Worm (Caenorhabditis elegans) whole organism, late embryonic: ENCODE results near the gene R03G5.6.
A peak's percentile ranks its signal among the peaks of the same experiment; 100 is the strongest.

Experiments used
- C38D4.7 ChIP-seq: fragments of 200-800 bp; sonication (Bioruptor generic); optimal IDR thresholded peaks from 2 replicates; lab custom pipeline; 2018; ENCODE audit warnings: mild to moderate bottlenecking, missing genetic modification characterization, moderate library complexity, missing compliant biosample characterization
- K02D7.2 ChIP-seq: sonication (generic microtip); optimal IDR thresholded peaks from 2 replicates; lab custom pipeline; 2017; ENCODE audit warnings: mild to moderate bottlenecking, missing genetic modification characterization, missing compliant biosample characterization
- K09A11.1 ChIP-seq: sonication (generic microtip); optimal IDR thresholded peaks from 2 replicates; lab custom pipeline; 2017; ENCODE audit warnings: antibody characterized with exemption, mild to moderate bottlenecking, missing genetic modification characterization, missing compliant biosample characterization; ENCODE audit not compliant: insufficient read depth
- ahr-1 ChIP-seq: sonication (generic microtip); optimal IDR thresholded peaks from 2 replicates; lab custom pipeline; 2016; ENCODE audit warnings: missing genetic modification characterization, missing compliant biosample characterization
- ama-1 ChIP-seq: fragments of 150-350 bp; optimal IDR thresholded peaks from 2 replicates; lab custom pipeline; 2014
- ceh-14 ChIP-seq: sonication (generic microtip); optimal IDR thresholded peaks from 2 replicates; lab custom pipeline; 2016; ENCODE audit warnings: missing genotype, missing genetic modification characterization, missing compliant biosample characterization
- ceh-19 ChIP-seq: fragments of 200-800 bp; sonication (Bioruptor generic); optimal IDR thresholded peaks from 2 replicates; lab custom pipeline; 2018; ENCODE audit warnings: mild to moderate bottlenecking, missing genetic modification characterization, missing compliant biosample characterization
- ceh-2 ChIP-seq: sonication (generic microtip); optimal IDR thresholded peaks from 2 replicates; lab custom pipeline; 2016; ENCODE audit warnings: missing genotype, missing genetic modification characterization, missing compliant biosample characterization
- ceh-22 ChIP-seq: sonication (generic microtip); optimal IDR thresholded peaks from 2 replicates; lab custom pipeline; 2017; ENCODE audit warnings: missing biosample characterization, missing genetic modification characterization
- ceh-31 ChIP-seq: sonication (generic microtip); optimal IDR thresholded peaks from 2 replicates; lab custom pipeline; 2016; ENCODE audit warnings: missing genetic modification characterization, missing compliant biosample characterization
- ceh-45 ChIP-seq: fragments of 200-800 bp; sonication (Bioruptor generic); IDR thresholded peaks from 2 replicates; pipeline ENCODE4 v1.3.6; 2022; ENCODE audit warnings: missing genetic modification reagents, missing genetic modification characterization, missing compliant biosample characterization
- ceh-6 ChIP-seq: fragments of 200-800 bp; sonication (Bioruptor generic); optimal IDR thresholded peaks from 2 replicates; lab custom pipeline; 2018; ENCODE audit warnings: mild to moderate bottlenecking, missing genetic modification characterization, missing compliant biosample characterization
- ceh-9 ChIP-seq: sonication (generic microtip); optimal IDR thresholded peaks from 2 replicates; lab custom pipeline; 2016; ENCODE audit warnings: mild to moderate bottlenecking, missing genetic modification characterization, inconsistent platforms, missing compliant biosample characterization
- dmd-4 ChIP-seq: sonication (generic microtip); optimal IDR thresholded peaks from 2 replicates; lab custom pipeline; 2016; ENCODE audit warnings: borderline replicate concordance, missing genetic modification characterization, missing compliant biosample characterization
- dve-1 ChIP-seq: sonication (generic microtip); optimal IDR thresholded peaks from 2 replicates; lab custom pipeline; 2017; ENCODE audit warnings: antibody characterized with exemption, mild to moderate bottlenecking, missing genetic modification characterization, missing compliant biosample characterization
- elt-2 ChIP-seq: sonication (generic microtip); optimal IDR thresholded peaks from 2 replicates; lab custom pipeline; 2016; ENCODE audit warnings: missing genetic modification reagents, missing genetic modification characterization, missing compliant biosample characterization
- ets-4 ChIP-seq: sonication (generic microtip); optimal IDR thresholded peaks from 2 replicates; lab custom pipeline; 2016; ENCODE audit warnings: missing genetic modification characterization, missing compliant biosample characterization
- eyg-1 ChIP-seq: sonication (generic microtip); optimal IDR thresholded peaks from 2 replicates; lab custom pipeline; 2016; ENCODE audit warnings: missing genotype, missing genetic modification characterization, missing compliant biosample characterization
- fax-1 ChIP-seq: sonication (generic microtip); optimal IDR thresholded peaks from 2 replicates; lab custom pipeline; 2016; ENCODE audit warnings: missing genotype, missing genetic modification characterization, missing compliant biosample characterization
- fkh-10 ChIP-seq: fragments of 150-350 bp; optimal IDR thresholded peaks from 2 replicates; lab custom pipeline; 2014; ENCODE audit warnings: missing biosample characterization, missing genetic modification reagents, missing genetic modification characterization
- gmeb-2 ChIP-seq: sonication (generic microtip); optimal IDR thresholded peaks from 2 replicates; lab custom pipeline; 2016; ENCODE audit warnings: missing genetic modification characterization, inconsistent platforms, missing compliant biosample characterization
- hlh-13 ChIP-seq: fragments of 200-800 bp; sonication (Bioruptor generic); optimal IDR thresholded peaks from 2 replicates; lab custom pipeline; 2018; ENCODE audit warnings: mild to moderate bottlenecking, missing genetic modification characterization, missing compliant biosample characterization
- hlh-30 ChIP-seq: sonication (generic microtip); optimal IDR thresholded peaks from 2 replicates; lab custom pipeline; 2017; ENCODE audit warnings: antibody characterized with exemption, missing genetic modification characterization, missing compliant biosample characterization; ENCODE audit not compliant: insufficient read depth
- hlh-6 ChIP-seq: sonication (generic microtip); optimal IDR thresholded peaks from 2 replicates; lab custom pipeline; 2016; ENCODE audit warnings: missing genotype, missing genetic modification characterization, missing compliant biosample characterization
- hlh-8 ChIP-seq: sonication (generic microtip); optimal IDR thresholded peaks from 2 replicates; lab custom pipeline; 2016; ENCODE audit warnings: missing genotype, missing genetic modification characterization, missing compliant biosample characterization
- lim-6 ChIP-seq: sonication (generic microtip); optimal IDR thresholded peaks from 2 replicates; lab custom pipeline; 2016; ENCODE audit warnings: missing genetic modification characterization, missing compliant biosample characterization
- mec-3 ChIP-seq: sonication (generic microtip); optimal IDR thresholded peaks from 2 replicates; lab custom pipeline; 2016; ENCODE audit warnings: borderline replicate concordance, missing genetic modification characterization, missing compliant biosample characterization
- nhr-11 ChIP-seq: fragments of 150-350 bp; optimal IDR thresholded peaks from 2 replicates; lab custom pipeline; 2014; ENCODE audit warnings: missing biosample characterization, missing genetic modification characterization
- nhr-232 ChIP-seq: sonication (generic microtip); optimal IDR thresholded peaks from 2 replicates; lab custom pipeline; 2016; ENCODE audit warnings: missing genetic modification characterization, missing compliant biosample characterization
- npax-4 ChIP-seq: sonication (generic microtip); optimal IDR thresholded peaks from 2 replicates; lab custom pipeline; 2016; ENCODE audit warnings: missing genetic modification characterization, missing compliant biosample characterization
- pag-3 ChIP-seq: sonication (generic microtip); optimal IDR thresholded peaks from 2 replicates; lab custom pipeline; 2016; ENCODE audit warnings: missing compliant biosample characterization, missing genetic modification characterization, borderline replicate concordance
- pat-9 ChIP-seq: fragments of 200-800 bp; sonication (Bioruptor generic); optimal IDR thresholded peaks from 2 replicates; lab custom pipeline; 2018; ENCODE audit warnings: mild to moderate bottlenecking, missing genetic modification characterization, moderate library complexity, missing compliant biosample characterization
- pax-1 ChIP-seq: fragments of 150-350 bp; optimal IDR thresholded peaks from 2 replicates; lab custom pipeline; 2014; ENCODE audit warnings: missing biosample characterization, missing genetic modification characterization
- pqm-1 ChIP-seq: sonication (generic microtip); optimal IDR thresholded peaks from 2 replicates; lab custom pipeline; 2016; ENCODE audit warnings: missing genetic modification characterization, missing compliant biosample characterization
- pros-1 ChIP-seq: fragments of 150-350 bp; optimal IDR thresholded peaks from 2 replicates; lab custom pipeline; 2014; ENCODE audit warnings: missing biosample characterization, missing genetic modification reagents, missing genetic modification characterization
- sox-2 ChIP-seq: fragments of 200-800 bp; sonication (Bioruptor generic); IDR thresholded peaks from 2 replicates; pipeline ENCODE4 v1.3.6; 2022; ENCODE audit warnings: missing genetic modification reagents, missing genetic modification characterization, missing compliant biosample characterization
- tbx-2 ChIP-seq: sonication (generic microtip); optimal IDR thresholded peaks from 2 replicates; lab custom pipeline; 2016; ENCODE audit warnings: missing genetic modification characterization, missing compliant biosample characterization
- tbx-7 ChIP-seq: sonication (generic microtip); optimal IDR thresholded peaks from 2 replicates; lab custom pipeline; 2016; ENCODE audit warnings: missing genotype, missing genetic modification characterization, missing compliant biosample characterization
- ttx-3 ChIP-seq: sonication (generic microtip); optimal IDR thresholded peaks from 2 replicates; lab custom pipeline; 2016; ENCODE audit warnings: missing genetic modification reagents, missing genetic modification characterization, missing compliant biosample characterization
- unc-3 ChIP-seq, 2 experiments: fragments of 200-800 bp in 1 of 2; sonication (Bioruptor generic) in 1 of 2; sonication (generic microtip) in 1 of 2; conservative IDR thresholded peaks in 1 of 2; optimal IDR thresholded peaks in 1 of 2; 2 replicates each; pipeline versions ENCODE4 v1.3.6 to Lab custom; 2016 to 2022; ENCODE audit warnings: missing compliant biosample characterization in 2 of 2, missing genetic modification characterization in 2 of 2, missing genetic modification reagents in 1 of 2
- unc-55 ChIP-seq: sonication (generic microtip); optimal IDR thresholded peaks from 2 replicates; lab custom pipeline; 2017; ENCODE audit warnings: missing biosample characterization, missing genetic modification reagents, missing genetic modification characterization
- zip-5 ChIP-seq: sonication (generic microtip); optimal IDR thresholded peaks from 2 replicates; lab custom pipeline; 2016; ENCODE audit warnings: missing genetic modification characterization, missing compliant biosample characterization
- ztf-16 ChIP-seq: sonication (generic microtip); optimal IDR thresholded peaks from 2 replicates; lab custom pipeline; 2017; ENCODE audit warnings: missing genetic modification characterization, missing compliant biosample characterization

Gene R03G5.6

ce11 chrX:7815230-7815629 is 1.5 kb downstream of the R03G5.6 start (continued):
- no peak for TF ChIP-seq mec-3 (tag; lab: Kevin White, UChicago)
- no peak for TF ChIP-seq ceh-14

DNA sequence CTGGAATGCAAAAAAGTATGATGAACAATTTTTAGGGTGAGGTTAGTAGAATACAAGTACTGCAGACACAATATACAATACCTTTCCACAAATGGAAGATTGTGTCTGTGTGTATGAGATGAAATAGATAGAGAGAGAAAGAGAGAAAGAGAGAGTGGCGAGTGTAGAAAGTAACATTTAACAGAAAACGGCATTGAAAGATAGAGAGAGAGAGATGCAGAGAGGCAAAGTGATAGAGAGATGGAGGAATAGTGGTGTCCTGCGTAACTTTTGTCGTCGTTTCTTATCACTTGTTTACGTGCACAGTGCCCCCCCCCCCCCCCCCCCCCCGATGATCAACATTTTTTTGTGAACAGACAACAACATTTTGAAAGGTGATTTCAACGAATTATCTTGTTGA is 2.0 kb downstream of the R03G5.6 start:
- TF ChIP-seq elt-2 (peak; percentile 50), npax-4 (no peak), ets-4 (no peak), pax-1 (tag; lab: Kevin White, UChicago) (no peak), ztf-16 (tag; lab: Kevin White, UChicago) (no peak), ceh-45 (no peak)

DNA sequence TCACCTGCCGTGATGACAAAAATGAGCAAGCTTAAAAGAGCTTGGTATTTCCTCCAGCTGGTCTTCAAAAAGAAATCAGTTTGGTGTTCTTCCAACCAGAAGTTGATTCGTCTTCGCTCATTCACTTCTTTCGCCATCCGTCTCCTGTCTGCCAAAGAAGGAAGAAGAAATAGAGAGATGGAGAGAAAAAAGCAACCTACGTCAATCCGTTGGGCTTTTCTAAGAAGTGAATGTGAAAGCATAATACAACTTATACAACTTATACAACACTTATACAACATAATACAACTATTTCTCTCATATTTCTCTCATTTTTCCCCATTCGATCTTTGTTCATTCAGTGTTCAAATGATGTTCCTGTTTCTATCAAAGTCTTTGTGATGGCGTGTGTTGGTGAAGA is 5.7 kb downstream of the R03G5.6 start:
- TF ChIP-seq ttx-3 (tag; lab: Kevin White, UChicago) (no peak), K09A11.1 (tag; lab: Kevin White, UChicago) (no peak), pag-3 (tag; lab: Kevin White, UChicago) (no peak), ceh-31 (no peak), sox-2 (GFP tag; lab: Robert Waterston, UW) (no peak), ceh-45 (no peak), ceh-9 (no peak), unc-3 (GFP tag; conservative IDR thresholded peaks at IDR 0.05; lab: Robert Waterston, UW) (no peak), unc-3 (tag; optimal IDR thresholded peaks at IDR 0.05; lab: Kevin White, UChicago) (no peak), pros-1 (tag; lab: Kevin White, UChicago) (no peak), pqm-1 (tag; lab: Kevin White, UChicago) (no peak), hlh-8 (tag; lab: Kevin White, UChicago) (no peak), ets-4 (no peak), ceh-6 (GFP tag; lab: Kevin White, UChicago) (no peak), tbx-7 (tag; lab: Kevin White, UChicago) (no peak), hlh-6 (tag; lab: Kevin White, UChicago) (no peak), eyg-1 (tag; lab: Kevin White, UChicago) (no peak), ceh-2 (tag; lab: Kevin White, UChicago) (no peak), fax-1 (no peak), nhr-232 (tag; lab: Kevin White, UChicago) (no peak), zip-5 (no peak)

DNA sequence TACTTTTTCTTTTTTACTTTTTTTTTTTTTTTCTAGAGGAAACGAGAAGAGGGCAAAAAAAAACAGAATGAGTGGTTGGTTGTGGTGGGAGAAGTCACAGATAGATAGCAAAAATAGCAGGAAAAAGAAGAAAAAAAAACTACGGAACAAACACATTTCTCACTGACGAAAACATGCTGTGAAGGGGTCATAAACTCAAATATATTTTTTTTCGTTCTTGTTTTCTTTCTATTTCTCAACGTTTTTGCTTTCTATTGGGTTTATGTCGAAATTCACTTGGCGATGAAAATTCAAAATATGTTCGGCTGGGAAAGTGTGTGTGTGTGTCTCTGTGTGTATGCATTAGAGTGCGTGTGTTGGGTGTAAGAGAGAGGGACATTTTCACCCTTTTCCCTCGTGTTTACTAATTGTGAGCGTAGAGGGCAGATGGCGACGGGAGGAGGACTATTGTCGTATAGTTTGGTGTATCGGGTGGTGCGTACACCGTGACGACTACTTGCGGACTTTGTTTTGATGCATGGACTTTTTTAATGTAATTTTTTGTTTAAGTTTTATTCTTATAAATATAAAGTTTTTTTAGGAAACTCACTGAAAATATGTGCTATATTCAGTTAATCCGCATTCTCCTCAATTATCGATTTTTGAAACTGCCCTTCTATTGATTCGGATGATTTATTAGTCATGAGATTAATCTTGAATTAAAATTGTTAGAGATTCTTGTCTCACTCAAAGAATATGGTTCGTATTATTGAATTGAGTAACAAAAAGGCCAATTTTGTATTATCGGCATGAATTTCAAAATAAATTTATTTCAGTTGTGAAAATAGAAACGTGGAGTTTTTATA is 7.2 kb downstream of the R03G5.6 start:
- TF ChIP-seq C38D4.7 (no peak), tbx-7 (tag; lab: Kevin White, UChicago) (no peak), pat-9 (tag; lab: Kevin White, UChicago) (peak; percentile 5), ceh-22 (no peak), K02D7.2 (no peak), ceh-31 (peak; percentile 64), ztf-16 (tag; lab: Kevin White, UChicago) (no peak), dve-1 (tag; lab: Kevin White, UChicago) (no peak), lim-6 (tag; lab: Kevin White, UChicago) (no peak), hlh-13 (GFP tag; lab: Kevin White, UChicago) (no peak), tbx-2 (tag; lab: Kevin White, UChicago) (peak; percentile 73), unc-55 (GFP tag; lab: Kevin White, UChicago) (peak; percentile 74), ceh-2 (tag; lab: Kevin White, UChicago) (peak; percentile 39), ahr-1 (tag; lab: Kevin White, UChicago) (no peak), hlh-6 (tag; lab: Kevin White, UChicago) (no peak), fkh-10 (GFP tag; lab: Kevin White, UChicago) (no peak), ceh-19 (GFP tag; lab: Kevin White, UChicago) (peak; percentile 48), elt-2 (peak; percentile 20), gmeb-2 (no peak), pqm-1 (tag; lab: Kevin White, UChicago) (no peak), nhr-11 (tag; lab: Kevin White, UChicago) (no peak), ama-1 (no peak), pros-1 (tag; lab: Kevin White, UChicago) (peak; percentile 41), zip-5 (no peak), pag-3 (tag; lab: Kevin White, UChicago) (no peak), ets-4 (no peak), ceh-14 (no peak), dmd-4 (no peak), K09A11.1 (tag; lab: Kevin White, UChicago) (no peak), hlh-30 (tag; lab: Kevin White, UChicago) (peak; percentile 62), npax-4 (no peak), ceh-45 (no peak)
